Fruit fly (Drosophila melanogaster) whole organism, embryonic: Measurements from ENCODE around the gene E2f1.

Experiments used
- Asciz ChIP-seq: fragments of 200-800 bp; sonication (Bioruptor generic); optimal IDR thresholded peaks from 2 replicates; lab custom pipeline; 2017; ENCODE audit warnings: missing biosample characterization, mild to moderate bottlenecking, missing genetic modification characterization, missing genetic modification reagents
- Atf3 ChIP-seq: fragments of 200-800 bp; sonication (Bioruptor generic); optimal IDR thresholded peaks from 3 replicates; lab custom pipeline; 2016; ENCODE audit warnings: missing biosample characterization, missing genetic modification characterization
- BEAF-32 ChIP-seq: fragments of 200-800 bp; sonication (Bioruptor generic); optimal IDR thresholded peaks from 3 replicates; lab custom pipeline; 2017; ENCODE audit warnings: missing biosample characterization, missing genetic modification characterization, mild to moderate bottlenecking, moderate library complexity, missing genetic modification reagents
- Blimp-1 ChIP-seq: fragments of 200-800 bp; sonication (Bioruptor generic); optimal IDR thresholded peaks from 3 replicates; lab custom pipeline; 2018; ENCODE audit warnings: missing biosample characterization, missing genetic modification characterization, mild to moderate bottlenecking, moderate library complexity, missing genetic modification reagents
- C15 ChIP-seq: fragments of 200-800 bp; sonication (Bioruptor generic); IDR thresholded peaks from 3 replicates; pipeline ENCODE4 v1.3.6; 2022; ENCODE audit warnings: missing biosample characterization, missing genetic modification characterization
- CG10654 ChIP-seq: fragments of 200-800 bp; sonication (Bioruptor generic); optimal IDR thresholded peaks from 2 replicates; lab custom pipeline; 2016; ENCODE audit warnings: missing biosample characterization, missing genetic modification characterization
- CG10979 ChIP-seq: fragments of 200-800 bp; sonication (Bioruptor generic); optimal IDR thresholded peaks from 2 replicates; lab custom pipeline; 2018; ENCODE audit warnings: missing biosample characterization, mild to moderate bottlenecking, missing genetic modification characterization, moderate library complexity
- CG12942 ChIP-seq: fragments of 200-800 bp; sonication (Bioruptor generic); optimal IDR thresholded peaks from 3 replicates; lab custom pipeline; 2016; ENCODE audit warnings: missing biosample characterization, missing genetic modification characterization
- CG14667 ChIP-seq: fragments of 200-800 bp; sonication (Bioruptor generic); IDR thresholded peaks from 2 replicates; pipeline ENCODE4 v1.3.6; 2022; ENCODE audit warnings: missing biosample characterization, missing genetic modification characterization
- CG14710 ChIP-seq: fragments of 200-800 bp; sonication (Bioruptor generic); optimal IDR thresholded peaks from 3 replicates; lab custom pipeline; 2019; ENCODE audit warnings: missing biosample characterization, mild to moderate bottlenecking, missing genetic modification characterization, moderate library complexity
- CG1603 ChIP-seq: fragments of 200-800 bp; sonication (Bioruptor generic); optimal IDR thresholded peaks from 2 replicates; lab custom pipeline; 2019; ENCODE audit warnings: missing biosample characterization, mild to moderate bottlenecking, missing genetic modification characterization, moderate library complexity
- CG17186 ChIP-seq: fragments of 200-800 bp; sonication (Bioruptor generic); optimal IDR thresholded peaks from 3 replicates; lab custom pipeline; 2017; ENCODE audit warnings: missing biosample characterization, missing genetic modification reagents, missing genetic modification characterization
- CG17328 ChIP-seq: fragments of 200-800 bp; sonication (Bioruptor generic); IDR thresholded peaks from 2 replicates; pipeline ENCODE4 v1.3.6; 2022; ENCODE audit warnings: missing biosample characterization, missing genetic modification characterization
- CG17612 ChIP-seq: fragments of 200-800 bp; sonication (Bioruptor generic); IDR thresholded peaks from 2 replicates; pipeline ENCODE4 v1.3.6; 2022; ENCODE audit warnings: missing biosample characterization, missing genetic modification characterization
- CG18599 ChIP-seq: fragments of 200-800 bp; sonication (Bioruptor generic); optimal IDR thresholded peaks from 3 replicates; lab custom pipeline; 2017; ENCODE audit warnings: missing biosample characterization, missing genetic modification characterization, mild to moderate bottlenecking, moderate library complexity, missing genetic modification reagents
- CG18764 ChIP-seq: fragments of 200-800 bp; sonication (Bioruptor generic); optimal IDR thresholded peaks from 3 replicates; lab custom pipeline; 2016; ENCODE audit warnings: missing biosample characterization, missing genetic modification characterization
- CG31388 ChIP-seq: fragments of 200-800 bp; sonication (Bioruptor generic); optimal IDR thresholded peaks from 2 replicates; lab custom pipeline; 2016; ENCODE audit warnings: missing biosample characterization, missing genetic modification characterization
- CG31441 ChIP-seq: fragments of 200-800 bp; sonication (Bioruptor generic); IDR thresholded peaks from 2 replicates; pipeline ENCODE4 v1.3.6; 2022; ENCODE audit warnings: missing biosample characterization, missing genetic modification characterization
- CG33213 ChIP-seq: fragments of 200-800 bp; sonication (Bioruptor generic); optimal IDR thresholded peaks from 3 replicates; lab custom pipeline; 2016; ENCODE audit warnings: missing biosample characterization, missing genetic modification characterization
- CG34422 ChIP-seq: fragments of 200-800 bp; sonication (Bioruptor generic); IDR thresholded peaks from 3 replicates; pipeline ENCODE4 v1.3.6; 2022; ENCODE audit warnings: missing biosample characterization, missing genetic modification characterization
- CG4820 ChIP-seq: fragments of 200-800 bp; sonication (Bioruptor generic); optimal IDR thresholded peaks from 3 replicates; lab custom pipeline; 2016; ENCODE audit warnings: missing biosample characterization, missing genetic modification characterization
- CG4854 ChIP-seq: fragments of 200-800 bp; sonication (Bioruptor generic); optimal IDR thresholded peaks from 2 replicates; lab custom pipeline; 2016; ENCODE audit warnings: missing biosample characterization, missing genetic modification characterization, inconsistent platforms
- CG7745 ChIP-seq: fragments of 200-800 bp; sonication (Bioruptor generic); optimal IDR thresholded peaks from 2 replicates; lab custom pipeline; 2018; ENCODE audit warnings: missing biosample characterization, mild to moderate bottlenecking, missing genetic modification characterization, moderate library complexity
- CG8924 ChIP-seq: fragments of 200-800 bp; optimal IDR thresholded peaks from 3 replicates; lab custom pipeline; 2019; ENCODE audit warnings: missing biosample characterization, mild to moderate bottlenecking, missing genetic modification characterization, moderate library complexity
- CG9609 ChIP-seq: fragments of 200-800 bp; sonication (Bioruptor generic); optimal IDR thresholded peaks from 3 replicates; lab custom pipeline; 2016; ENCODE audit warnings: missing biosample characterization, missing genetic modification characterization
- E2f1 ChIP-seq: fragments of 200-800 bp; sonication (Bioruptor generic); IDR thresholded peaks from 2 replicates; pipeline ENCODE4 v1.3.6; 2022; ENCODE audit warnings: missing biosample characterization, missing genetic modification characterization
- Elba2 ChIP-seq: fragments of 200-800 bp; sonication (Bioruptor generic); optimal IDR thresholded peaks from 3 replicates; lab custom pipeline; 2016; ENCODE audit warnings: missing biosample characterization, missing genetic modification characterization
- HHEX ChIP-seq: fragments of 200-800 bp; sonication (Bioruptor generic); optimal IDR thresholded peaks from 3 replicates; lab custom pipeline; 2017; ENCODE audit warnings: missing biosample characterization, mild to moderate bottlenecking, missing genetic modification characterization, missing genetic modification reagents
- HLH3B ChIP-seq: fragments of 200-800 bp; sonication (Bioruptor generic); IDR thresholded peaks from 2 replicates; pipeline ENCODE4 v1.3.6; 2022; ENCODE audit warnings: missing biosample characterization, missing genetic modification characterization
- HLH4C ChIP-seq: fragments of 200-800 bp; sonication (Bioruptor generic); IDR thresholded peaks from 3 replicates; pipeline ENCODE4 v1.3.6; 2022; ENCODE audit warnings: missing biosample characterization, missing genetic modification characterization; ENCODE audit not compliant: partially characterized antibody
- HmgZ ChIP-seq: fragments of 200-800 bp; sonication (Bioruptor generic); optimal IDR thresholded peaks from 2 replicates; lab custom pipeline; 2018; ENCODE audit warnings: missing biosample characterization, mild to moderate bottlenecking, missing genetic modification characterization
- Hr51 ChIP-seq, 2 experiments: fragments of 200-800 bp; sonication (Bioruptor generic); optimal IDR thresholded peaks; 2 replicates in 1 of 2; 3 replicates in 1 of 2; lab custom pipeline; 2016 to 2018; ENCODE audit warnings: missing biosample characterization in 2 of 2, missing genetic modification characterization in 2 of 2, mild to moderate bottlenecking in 1 of 2, moderate library complexity in 1 of 2
- Lhr ChIP-seq: fragments of 200-800 bp; sonication (Bioruptor generic); optimal IDR thresholded peaks from 3 replicates; lab custom pipeline; 2017; ENCODE audit warnings: mild to moderate bottlenecking, missing biosample characterization, missing genetic modification reagents, missing genetic modification characterization
- PHDP ChIP-seq: fragments of 200-800 bp; sonication (Bioruptor generic); optimal IDR thresholded peaks from 3 replicates; lab custom pipeline; 2018; ENCODE audit warnings: missing biosample characterization, mild to moderate bottlenecking, missing genetic modification characterization, moderate library complexity
- Sox100B ChIP-seq: fragments of 200-800 bp; sonication (Bioruptor generic); optimal IDR thresholded peaks from 3 replicates; lab custom pipeline; 2018; ENCODE audit warnings: missing biosample characterization, mild to moderate bottlenecking, missing genetic modification characterization
- Xrp1 ChIP-seq: fragments of 200-800 bp; sonication (Bioruptor generic); IDR thresholded peaks from 2 replicates; pipeline ENCODE4 v1.3.6; 2022; ENCODE audit warnings: missing biosample characterization, missing genetic modification characterization
- ab ChIP-seq: fragments of 200-800 bp; sonication (Bioruptor generic); optimal IDR thresholded peaks from 2 replicates; lab custom pipeline; 2016; ENCODE audit warnings: missing biosample characterization, missing genetic modification characterization
- caup ChIP-seq: fragments of 200-800 bp; sonication (Bioruptor generic); optimal IDR thresholded peaks from 3 replicates; lab custom pipeline; 2017; ENCODE audit warnings: missing biosample characterization, mild to moderate bottlenecking, missing genetic modification characterization, moderate library complexity; ENCODE audit not compliant: severe bottlenecking
- crp ChIP-seq, 2 experiments: fragments of 200-800 bp; sonication (Bioruptor generic); optimal IDR thresholded peaks; 2 replicates in 1 of 2; 3 replicates in 1 of 2; lab custom pipeline; 2017; ENCODE audit warnings: missing biosample characterization in 2 of 2, missing genetic modification characterization in 2 of 2, mild to moderate bottlenecking in 1 of 2, moderate library complexity in 1 of 2
- dm ChIP-seq: fragments of 200-800 bp; sonication (Bioruptor generic); optimal IDR thresholded peaks from 3 replicates; lab custom pipeline; 2016; ENCODE audit warnings: missing biosample characterization, missing genetic modification characterization
- eyg ChIP-seq: fragments of 200-800 bp; sonication (Bioruptor generic); optimal IDR thresholded peaks from 3 replicates; lab custom pipeline; 2016; ENCODE audit warnings: missing biosample characterization, missing genetic modification characterization
- kni ChIP-seq: fragments of 200-800 bp; sonication (Bioruptor generic); optimal IDR thresholded peaks from 3 replicates; lab custom pipeline; 2017; ENCODE audit warnings: mild to moderate bottlenecking, missing biosample characterization, missing genetic modification reagents, missing genetic modification characterization
- lab ChIP-seq: fragments of 200-800 bp; sonication (Bioruptor generic); optimal IDR thresholded peaks from 3 replicates; lab custom pipeline; 2017; ENCODE audit warnings: missing biosample characterization, missing genetic modification characterization, mild to moderate bottlenecking, moderate library complexity, missing genetic modification reagents
- lbe ChIP-seq: fragments of 200-800 bp; sonication (Bioruptor generic); optimal IDR thresholded peaks from 2 replicates; lab custom pipeline; 2016; ENCODE audit warnings: missing biosample characterization, mild to moderate bottlenecking, missing genetic modification characterization
- maf-S ChIP-seq: fragments of 200-800 bp; sonication (Bioruptor generic); optimal IDR thresholded peaks from 2 replicates; lab custom pipeline; 2016; ENCODE audit warnings: missing biosample characterization, missing genetic modification characterization
- pho ChIP-seq: fragments of 200-800 bp; sonication (Bioruptor generic); optimal IDR thresholded peaks from 2 replicates; lab custom pipeline; 2016; ENCODE audit warnings: missing biosample characterization, missing genetic modification characterization
- pnt ChIP-seq: fragments of 200-800 bp; sonication (Bioruptor generic); optimal IDR thresholded peaks from 3 replicates; lab custom pipeline; 2016; ENCODE audit warnings: missing biosample characterization, missing genetic modification characterization
- sisA ChIP-seq: fragments of 200-800 bp; sonication (Bioruptor generic); IDR thresholded peaks from 2 replicates; pipeline ENCODE4 v1.3.6; 2022; ENCODE audit warnings: missing biosample characterization, missing genetic modification characterization
- slbo ChIP-seq: fragments of 200-800 bp; sonication (Bioruptor generic); IDR thresholded peaks from 2 replicates; pipeline ENCODE4 v1.3.6; 2022; ENCODE audit warnings: missing biosample characterization, missing genetic modification characterization

Gene E2f1

DNA sequence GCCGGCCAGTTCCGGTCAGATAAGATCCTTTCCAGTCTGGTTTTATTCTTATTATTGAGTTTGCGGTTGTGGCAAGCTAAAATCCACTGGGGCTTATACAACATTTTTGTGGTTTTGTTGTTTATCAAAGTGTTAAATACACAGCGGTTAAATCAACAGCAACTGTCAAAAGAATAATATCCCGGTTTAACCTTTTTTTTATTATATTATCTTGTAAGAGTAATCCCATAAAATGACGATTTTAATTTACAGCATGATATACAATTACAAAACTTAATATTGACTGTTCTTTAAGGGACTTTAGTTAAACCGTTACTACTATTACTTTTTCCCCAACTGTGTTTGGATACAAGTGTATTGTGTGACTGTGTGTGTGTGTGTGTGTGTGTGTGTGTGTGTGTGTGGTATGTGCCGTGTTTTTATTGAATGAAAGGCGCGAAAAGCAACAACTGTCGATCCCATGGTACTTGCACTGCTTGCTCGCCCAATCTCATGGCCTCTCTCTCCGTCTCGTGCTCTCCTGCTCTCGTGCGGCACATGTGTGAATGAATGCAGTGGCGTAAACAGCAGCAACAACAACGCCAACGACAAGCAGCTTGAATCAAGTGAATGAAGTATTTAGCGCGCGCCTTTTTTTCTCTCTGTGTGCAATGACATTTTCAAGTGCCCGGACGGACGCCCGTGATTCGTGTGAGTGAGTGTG lies 71.0 kb downstream of the E2f1 start (continued):
- TF ChIP-seq slbo (GFP tag; lab: Robert Waterston, UW), result 0 out of 2 replicates have a peak, but pooled peaks have one; percentile 8
- TF ChIP-seq HLH4C (GFP tag; lab: Robert Waterston, UW), result 0 out of 3 replicates have a peak, but pooled peaks have one; percentile 21
- TF ChIP-seq PHDP (tag; lab: Kevin White, UChicago), result peak; percentile 20
- TF ChIP-seq CG10979 (tag; lab: Kevin White, UChicago), result no peak
- TF ChIP-seq Elba2 (GFP tag; lab: Kevin White, UChicago), result no peak
- TF ChIP-seq CG34422, result 0 out of 3 replicates have a peak, but pooled peaks have one; percentile 29
- no peak for TF ChIP-seq CG33213
- TF ChIP-seq dm (GFP tag; lab: Kevin White, UChicago), result peak; percentile 23
- TF ChIP-seq ab (GFP tag; lab: Kevin White, UChicago), result no peak
- TF ChIP-seq CG9609 (GFP tag; lab: Kevin White, UChicago), result no peak
- TF ChIP-seq CG31388 (GFP tag; lab: Kevin White, UChicago), result no peak
- TF ChIP-seq maf-S (GFP tag; lab: Kevin White, UChicago), result no peak
- TF ChIP-seq Lhr (GFP tag; lab: Kevin White, UChicago), result no peak
- TF ChIP-seq Atf3 (GFP tag; lab: Kevin White, UChicago), result no peak
- TF ChIP-seq C15 (GFP tag; lab: Robert Waterston, UW), result no peak
- no peak for TF ChIP-seq CG17328 (GFP tag; lab: Robert Waterston, UW)
- TF ChIP-seq eyg (GFP tag; lab: Kevin White, UChicago), result no peak
- TF ChIP-seq Hr51 (GFP tag; optimal IDR thresholded peaks at IDR 0.05; lab: Kevin White, UChicago), result peak in 1 of 2 experiments; percentile 52
- TF ChIP-seq CG18599 (GFP tag; lab: Kevin White, UChicago), result no peak
- peak; percentile 17 for TF ChIP-seq CG8924 (tag; lab: Kevin White, UChicago)
- TF ChIP-seq lab (GFP tag; lab: Kevin White, UChicago), result peak; percentile 23
- TF ChIP-seq CG4820 (GFP tag; lab: Kevin White, UChicago), result no peak
- no peak for TF ChIP-seq CG12942 (GFP tag; lab: Kevin White, UChicago)
- TF ChIP-seq E2f1 (GFP tag; lab: Robert Waterston, UW), result no peak
- TF ChIP-seq CG7745 (tag; lab: Kevin White, UChicago), result no peak
- no peak for TF ChIP-seq CG14667 (GFP tag; lab: Robert Waterston, UW)
- TF ChIP-seq CG1603 (tag; lab: Kevin White, UChicago), result no peak
- TF ChIP-seq CG31441 (GFP tag; lab: Robert Waterston, UW), result peak; percentile 44; the same call in 1 of the 2 replicates
- no peak for TF ChIP-seq kni
- TF ChIP-seq CG10654 (GFP tag; lab: Kevin White, UChicago), result no peak
- TF ChIP-seq caup (GFP tag; lab: Kevin White, UChicago), result no peak
- no peak for TF ChIP-seq CG18764 (GFP tag; lab: Kevin White, UChicago)
- TF ChIP-seq CG14710, result no peak
- no peak for TF ChIP-seq Blimp-1 (GFP tag; lab: Kevin White, UChicago)
- no peak for TF ChIP-seq lbe (GFP tag; lab: Kevin White, UChicago)
- no peak for TF ChIP-seq crp (GFP tag; optimal IDR thresholded peaks at IDR 0.05; lab: Kevin White, UChicago)
- TF ChIP-seq CG4854 (GFP tag; lab: Kevin White, UChicago), result no peak
- TF ChIP-seq Xrp1 (GFP tag; lab: Robert Waterston, UW), result peak; percentile 16; the same call in 1 of the 2 replicates
- TF ChIP-seq sisA (GFP tag; lab: Robert Waterston, UW), result no peak
- no peak for TF ChIP-seq pho (GFP tag; lab: Kevin White, UChicago)
- peak; percentile 13; the same call in 1 of the 2 replicates for TF ChIP-seq HLH3B (GFP tag; lab: Robert Waterston, UW)
- no peak for TF ChIP-seq pnt (GFP tag; lab: Kevin White, UChicago)
- no peak for TF ChIP-seq HmgZ (tag; lab: Kevin White, UChicago)
- TF ChIP-seq Asciz, result peak; percentile 28
- TF ChIP-seq CG17612 (GFP tag; lab: Robert Waterston, UW), result no peak
- no peak for TF ChIP-seq BEAF-32
- TF ChIP-seq Sox100B (GFP tag; lab: Kevin White, UChicago), result peak; percentile 52
- peak; percentile 14 for TF ChIP-seq HHEX (GFP tag; lab: Kevin White, UChicago)
- no peak for TF ChIP-seq CG17186 (GFP tag; lab: Kevin White, UChicago)
